Fruit fly (Drosophila melanogaster) whole organism, embryonic: ENCODE data around the gene CG5986.

Experiments
- Bdp1 ChIP-seq: fragments of 200-800 bp; sonication (Bioruptor generic); optimal IDR thresholded peaks from 3 replicates; lab custom pipeline; 2016; ENCODE audit warnings: missing biosample characterization, missing genetic modification characterization
- CG10209 ChIP-seq: fragments of 200-800 bp; sonication (Bioruptor generic); optimal IDR thresholded peaks from 3 replicates; lab custom pipeline; 2017; ENCODE audit warnings: missing biosample characterization, mild to moderate bottlenecking, missing genetic modification characterization, missing genetic modification reagents
- CG12659 ChIP-seq: fragments of 200-800 bp; sonication (Bioruptor generic); optimal IDR thresholded peaks from 3 replicates; lab custom pipeline; 2017; ENCODE audit warnings: mild to moderate bottlenecking, missing biosample characterization, missing genetic modification reagents, missing genetic modification characterization
- CG14965 ChIP-seq: fragments of 200-800 bp; sonication (Bioruptor generic); optimal IDR thresholded peaks from 2 replicates; lab custom pipeline; 2016; ENCODE audit warnings: missing biosample characterization, missing genetic modification characterization, borderline replicate concordance
- CG15011 ChIP-seq: fragments of 200-800 bp; sonication (Bioruptor generic); optimal IDR thresholded peaks from 3 replicates; lab custom pipeline; 2018; ENCODE audit warnings: missing biosample characterization, mild to moderate bottlenecking, missing genetic modification characterization
- CG1603 ChIP-seq: fragments of 200-800 bp; sonication (Bioruptor generic); optimal IDR thresholded peaks from 2 replicates; lab custom pipeline; 2019; ENCODE audit warnings: missing biosample characterization, mild to moderate bottlenecking, missing genetic modification characterization, moderate library complexity
- CG17186 ChIP-seq: fragments of 200-800 bp; sonication (Bioruptor generic); optimal IDR thresholded peaks from 3 replicates; lab custom pipeline; 2017; ENCODE audit warnings: missing biosample characterization, missing genetic modification reagents, missing genetic modification characterization
- CG17328 ChIP-seq: fragments of 200-800 bp; sonication (Bioruptor generic); IDR thresholded peaks from 2 replicates; pipeline ENCODE4 v1.3.6; 2022; ENCODE audit warnings: missing biosample characterization, missing genetic modification characterization
- CG17359 ChIP-seq: fragments of 200-800 bp; sonication (Bioruptor generic); optimal IDR thresholded peaks from 3 replicates; lab custom pipeline; 2018; ENCODE audit warnings: missing biosample characterization, mild to moderate bottlenecking, missing genetic modification characterization, moderate library complexity
- CG17361 ChIP-seq: fragments of 200-800 bp; sonication (Bioruptor generic); IDR thresholded peaks from 3 replicates; pipeline ENCODE4 v1.3.6; 2022; ENCODE audit warnings: missing biosample characterization, missing genetic modification characterization
- CG2678 ChIP-seq: fragments of 200-800 bp; sonication (Bioruptor generic); optimal IDR thresholded peaks from 3 replicates; lab custom pipeline; 2019; ENCODE audit warnings: missing biosample characterization, mild to moderate bottlenecking, missing genetic modification characterization, moderate library complexity
- CG30020 ChIP-seq: fragments of 200-800 bp; optimal IDR thresholded peaks from 2 replicates; lab custom pipeline; 2019; ENCODE audit warnings: missing biosample characterization, mild to moderate bottlenecking, missing genetic modification characterization, moderate library complexity
- CG3065 ChIP-seq: fragments of 200-800 bp; sonication (Bioruptor generic); optimal IDR thresholded peaks from 2 replicates; lab custom pipeline; 2016; ENCODE audit warnings: missing biosample characterization, missing genetic modification characterization
- CG3838 ChIP-seq: fragments of 200-800 bp; sonication (Bioruptor generic); optimal IDR thresholded peaks from 3 replicates; lab custom pipeline; 2016; ENCODE audit warnings: missing biosample characterization, missing genetic modification characterization
- CG3995 ChIP-seq: fragments of 200-800 bp; sonication (Bioruptor generic); optimal IDR thresholded peaks from 3 replicates; lab custom pipeline; 2016; ENCODE audit warnings: missing biosample characterization, missing genetic modification characterization
- CG4328 ChIP-seq: fragments of 200-800 bp; sonication (Bioruptor generic); optimal IDR thresholded peaks from 3 replicates; lab custom pipeline; 2017; ENCODE audit warnings: missing biosample characterization, missing genetic modification reagents, missing genetic modification characterization
- CG4854 ChIP-seq: fragments of 200-800 bp; sonication (Bioruptor generic); optimal IDR thresholded peaks from 2 replicates; lab custom pipeline; 2016; ENCODE audit warnings: missing biosample characterization, missing genetic modification characterization, inconsistent platforms
- CG5180 ChIP-seq: fragments of 200-800 bp; sonication (Bioruptor generic); optimal IDR thresholded peaks from 3 replicates; lab custom pipeline; 2017; ENCODE audit warnings: missing biosample characterization, missing genetic modification characterization, mild to moderate bottlenecking, moderate library complexity, missing genetic modification reagents
- CG8359 ChIP-seq: fragments of 200-800 bp; sonication (Bioruptor generic); optimal IDR thresholded peaks from 2 replicates; lab custom pipeline; 2017; ENCODE audit warnings: missing biosample characterization, mild to moderate bottlenecking, missing genetic modification characterization, borderline replicate concordance
- Dad ChIP-seq: fragments of 200-800 bp; sonication (Bioruptor generic); optimal IDR thresholded peaks from 3 replicates; lab custom pipeline; 2016; ENCODE audit warnings: missing biosample characterization, missing genetic modification characterization
- Doc2 ChIP-seq: fragments of 200-800 bp; sonication (Bioruptor generic); IDR thresholded peaks from 2 replicates; pipeline ENCODE4 v1.3.6; 2022; ENCODE audit warnings: missing biosample characterization, missing genetic modification characterization
- Dp ChIP-seq: fragments of 200-800 bp; sonication (Bioruptor generic); optimal IDR thresholded peaks from 2 replicates; lab custom pipeline; 2018; ENCODE audit warnings: missing biosample characterization, mild to moderate bottlenecking, missing genetic modification characterization, moderate library complexity
- Fer1 ChIP-seq: fragments of 200-800 bp; sonication (Bioruptor generic); optimal IDR thresholded peaks from 2 replicates; lab custom pipeline; 2017; ENCODE audit warnings: missing biosample characterization, mild to moderate bottlenecking, missing genetic modification characterization
- HLH4C ChIP-seq: fragments of 200-800 bp; sonication (Bioruptor generic); IDR thresholded peaks from 3 replicates; pipeline ENCODE4 v1.3.6; 2022; ENCODE audit warnings: missing biosample characterization, missing genetic modification characterization; ENCODE audit not compliant: partially characterized antibody
- Hsf ChIP-seq: fragments of 200-800 bp; sonication (Bioruptor generic); optimal IDR thresholded peaks from 3 replicates; lab custom pipeline; 2016; ENCODE audit warnings: missing biosample characterization, missing genetic modification characterization
- Jarid2 ChIP-seq: fragments of 200-800 bp; sonication (Bioruptor generic); optimal IDR thresholded peaks from 3 replicates; lab custom pipeline; 2017; ENCODE audit warnings: mild to moderate bottlenecking, missing biosample characterization, missing genetic modification reagents, missing genetic modification characterization
- Kr ChIP-seq: fragments of 200-800 bp; sonication (Bioruptor generic); optimal IDR thresholded peaks from 2 replicates; lab custom pipeline; 2017; ENCODE audit warnings: missing biosample characterization, mild to moderate bottlenecking, missing genetic modification characterization
- Mes4 ChIP-seq: fragments of 200-800 bp; sonication (Bioruptor generic); optimal IDR thresholded peaks from 2 replicates; lab custom pipeline; 2016; ENCODE audit warnings: missing biosample characterization, missing genetic modification characterization
- Oli ChIP-seq: fragments of 200-800 bp; sonication (Bioruptor generic); optimal IDR thresholded peaks from 2 replicates; lab custom pipeline; 2018; ENCODE audit warnings: missing biosample characterization, mild to moderate bottlenecking, missing genetic modification characterization, moderate library complexity
- Poxn ChIP-seq: fragments of 200-800 bp; sonication (Bioruptor generic); IDR thresholded peaks from 2 replicates; pipeline ENCODE4 v1.3.6; 2022; ENCODE audit warnings: missing biosample characterization, missing genetic modification characterization
- Sox102F ChIP-seq: fragments of 200-800 bp; sonication (Bioruptor generic); optimal IDR thresholded peaks from 2 replicates; lab custom pipeline; 2018; ENCODE audit warnings: missing biosample characterization, mild to moderate bottlenecking, missing genetic modification characterization, moderate library complexity
- Stat92E ChIP-seq, 3 experiments: fragments of >200 bp in 2 of 3; fragments of 200-800 bp in 1 of 3; sonication (Bioruptor generic) in 1 of 3; optimal IDR thresholded peaks; 2 replicates each; lab custom pipeline; 2017 to 2019; ENCODE audit warnings: missing biosample characterization in 3 of 3, missing genetic modification characterization in 3 of 3, mild to moderate bottlenecking in 1 of 3, moderate library complexity in 1 of 3
- YL-1 ChIP-seq: fragments of 200-800 bp; sonication (Bioruptor generic); optimal IDR thresholded peaks from 3 replicates; lab custom pipeline; 2017; ENCODE audit warnings: missing biosample characterization, mild to moderate bottlenecking, missing genetic modification characterization
- ac ChIP-seq: fragments of 200-800 bp; sonication (Bioruptor generic); optimal IDR thresholded peaks from 3 replicates; lab custom pipeline; 2017; ENCODE audit warnings: missing biosample characterization, mild to moderate bottlenecking, missing genetic modification characterization
- amos ChIP-seq: fragments of 200-800 bp; sonication (Bioruptor generic); IDR thresholded peaks from 2 replicates; pipeline ENCODE4 v1.3.6; 2022; ENCODE audit warnings: missing biosample characterization, missing genetic modification characterization; ENCODE audit not compliant: partially characterized antibody
- ara ChIP-seq: fragments of 200-800 bp; sonication (Bioruptor generic); IDR thresholded peaks from 2 replicates; pipeline ENCODE4 v1.3.6; 2022; ENCODE audit warnings: missing biosample characterization, missing genetic modification characterization
- ash1 ChIP-seq: fragments of 200-800 bp; sonication (Bioruptor generic); optimal IDR thresholded peaks from 2 replicates; lab custom pipeline; 2018; ENCODE audit warnings: missing biosample characterization, mild to moderate bottlenecking, missing genetic modification characterization
- emc ChIP-seq: fragments of 200-800 bp; sonication (Bioruptor generic); optimal IDR thresholded peaks from 2 replicates; lab custom pipeline; 2016; ENCODE audit warnings: missing biosample characterization, missing genetic modification characterization
- ewg ChIP-seq: fragments of 200-800 bp; sonication (Bioruptor generic); optimal IDR thresholded peaks from 3 replicates; lab custom pipeline; 2017; ENCODE audit warnings: mild to moderate bottlenecking, missing biosample characterization, missing genetic modification reagents, missing genetic modification characterization
- fd102C ChIP-seq: fragments of 200-800 bp; sonication (Bioruptor generic); optimal IDR thresholded peaks from 2 replicates; lab custom pipeline; 2018; ENCODE audit warnings: missing biosample characterization, mild to moderate bottlenecking, missing genetic modification characterization, moderate library complexity
- fu2 ChIP-seq: fragments of 200-800 bp; sonication (Bioruptor generic); optimal IDR thresholded peaks from 2 replicates; lab custom pipeline; 2016; ENCODE audit warnings: missing biosample characterization, missing genetic modification characterization
- mam ChIP-seq: fragments of 200-800 bp; sonication (Bioruptor generic); optimal IDR thresholded peaks from 3 replicates; lab custom pipeline; 2016; ENCODE audit warnings: missing biosample characterization, missing genetic modification characterization
- nau ChIP-seq: fragments of 200-800 bp; sonication (Bioruptor generic); optimal IDR thresholded peaks from 3 replicates; lab custom pipeline; 2017; ENCODE audit warnings: missing biosample characterization, mild to moderate bottlenecking, missing genetic modification characterization, missing genetic modification reagents
- nmo ChIP-seq: fragments of 200-800 bp; sonication (Bioruptor generic); optimal IDR thresholded peaks from 2 replicates; lab custom pipeline; 2018; ENCODE audit warnings: missing biosample characterization, mild to moderate bottlenecking, missing genetic modification characterization, moderate library complexity
- run ChIP-seq: fragments of 200-800 bp; sonication (Bioruptor generic); optimal IDR thresholded peaks from 3 replicates; lab custom pipeline; 2018; ENCODE audit warnings: missing biosample characterization, mild to moderate bottlenecking, missing genetic modification characterization
- so ChIP-seq: fragments of 200-800 bp; sonication (Bioruptor generic); IDR thresholded peaks from 3 replicates; pipeline ENCODE4 v1.3.6; 2022; ENCODE audit warnings: missing biosample characterization, missing genetic modification characterization
- tgo ChIP-seq: fragments of 200-800 bp; sonication (Bioruptor generic); IDR thresholded peaks from 3 replicates; pipeline ENCODE4 v1.3.6; 2022; ENCODE audit warnings: missing biosample characterization, missing genetic modification characterization
- unpg ChIP-seq: fragments of 200-800 bp; sonication (Bioruptor generic); optimal IDR thresholded peaks from 3 replicates; lab custom pipeline; 2018; ENCODE audit warnings: missing biosample characterization, mild to moderate bottlenecking, missing genetic modification characterization, moderate library complexity
- vvl ChIP-seq: fragments of 200-800 bp; sonication (Bioruptor generic); IDR thresholded peaks from 2 replicates; pipeline ENCODE4 v1.3.6; 2022; ENCODE audit warnings: missing biosample characterization, missing genetic modification characterization

The CG5986 gene

DNA sequence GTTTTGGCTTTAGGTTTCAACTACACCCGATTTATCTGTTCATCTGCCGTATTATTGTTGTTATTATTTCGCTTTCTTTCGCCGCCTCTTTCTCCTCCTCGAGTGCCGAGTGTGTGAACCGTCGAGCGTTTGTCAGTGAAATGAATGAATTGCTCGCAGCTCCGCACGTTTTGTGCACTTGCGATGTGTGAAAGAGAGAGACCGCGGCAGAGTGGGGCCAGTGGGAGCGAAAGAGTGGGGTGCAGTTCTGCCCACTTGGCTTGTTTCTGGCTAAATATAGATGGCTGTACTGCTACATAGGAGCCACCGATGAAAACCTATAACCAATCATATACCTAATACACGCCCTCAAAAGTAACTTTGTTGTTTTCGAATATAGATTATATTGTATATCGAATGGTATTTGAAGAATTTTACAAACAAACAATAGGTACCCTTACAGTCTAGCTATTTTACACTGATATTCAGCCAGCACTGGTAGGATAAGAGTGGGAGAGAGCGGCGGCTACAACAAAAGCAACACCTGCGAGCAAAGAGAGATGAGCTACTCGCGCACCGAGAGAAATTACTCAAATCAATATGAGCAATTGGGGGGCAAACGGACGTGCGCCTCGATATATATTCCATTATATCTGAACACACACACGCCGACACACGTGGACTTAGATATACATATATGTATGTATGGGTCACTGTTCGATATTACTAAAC is 41.0 kb upstream of the CG5986 start (continued):
- TF ChIP-seq Mes4 (no peak), YL-1 (peak; percentile 13), CG17186 (GFP tag; lab: Kevin White, UChicago) (no peak), CG30020 (tag; lab: Kevin White, UChicago) (no peak), CG4854 (GFP tag; lab: Kevin White, UChicago) (no peak), Oli (tag; lab: Kevin White, UChicago) (peak; percentile 7), fu2 (GFP tag; lab: Kevin White, UChicago) (no peak), Fer1 (GFP tag; lab: Kevin White, UChicago) (peak; percentile 9), Stat92E (GFP tag; optimal IDR thresholded peaks at IDR 0.05; lab: Kevin White, UChicago) (no peak), Bdp1 (GFP tag; lab: Kevin White, UChicago) (no peak), CG17359 (no peak), CG4328 (GFP tag; lab: Kevin White, UChicago) (no peak), CG12659 (peak; percentile 26), Dad (no peak), CG17361 (GFP tag; lab: Robert Waterston, UW) (peak; percentile 31; the same call in 1 of the 3 replicates), nmo (peak; percentile 2), mam (GFP tag; lab: Kevin White, UChicago) (no peak), CG3995 (no peak), vvl (GFP tag; lab: Robert Waterston, UW) (no peak), Dp (no peak), Doc2 (GFP tag; lab: Robert Waterston, UW) (no peak), nau (GFP tag; lab: Kevin White, UChicago) (peak; percentile 1), ash1 (no peak), tgo (no peak), Kr (GFP tag; lab: Kevin White, UChicago) (no peak), CG10209 (GFP tag; lab: Kevin White, UChicago) (no peak), Jarid2 (peak; percentile 37), HLH4C (GFP tag; lab: Robert Waterston, UW) (no peak), CG3065 (GFP tag; lab: Kevin White, UChicago) (no peak), CG5180 (no peak), ewg (GFP tag; lab: Kevin White, UChicago) (no peak), amos (GFP tag; lab: Robert Waterston, UW) (no peak), CG3838 (GFP tag; lab: Kevin White, UChicago) (no peak), so (GFP tag; lab: Robert Waterston, UW) (peak; percentile 17; the same call in 1 of the 3 replicates), Poxn (GFP tag; lab: Robert Waterston, UW) (no peak), Hsf (GFP tag; lab: Kevin White, UChicago) (no peak), CG2678 (tag; lab: Kevin White, UChicago) (peak; percentile 45), CG15011 (GFP tag; lab: Kevin White, UChicago) (no peak), run (no peak), emc (no peak), Sox102F (GFP tag; lab: Kevin White, UChicago) (peak; percentile 8), unpg (GFP tag; lab: Kevin White, UChicago) (no peak), CG1603 (tag; lab: Kevin White, UChicago) (peak; percentile 5), ara (GFP tag; lab: Robert Waterston, UW) (no peak), CG14965 (GFP tag; lab: Kevin White, UChicago) (no peak), CG8359 (GFP tag; lab: Kevin White, UChicago) (no peak), fd102C (GFP tag; lab: Kevin White, UChicago) (no peak), CG17328 (GFP tag; lab: Robert Waterston, UW) (no peak), ac (GFP tag; lab: Kevin White, UChicago) (no peak)
